Fruit fly (Drosophila melanogaster) whole organism, embryonic: ENCODE data around the gene CG14965.

Experiments used
- Adf1 ChIP-seq: fragments of 200-800 bp; sonication (Bioruptor generic); IDR thresholded peaks from 2 replicates; pipeline ENCODE4 v1.3.6; 2022; ENCODE audit warnings: missing biosample characterization, missing genetic modification characterization
- Bgb ChIP-seq: fragments of 200-800 bp; sonication (Bioruptor generic); IDR thresholded peaks from 2 replicates; pipeline ENCODE4 v1.3.6; 2022; ENCODE audit warnings: missing biosample characterization, missing genetic modification characterization; ENCODE audit not compliant: partially characterized antibody
- BtbVII ChIP-seq: fragments of 200-800 bp; sonication (Bioruptor generic); optimal IDR thresholded peaks from 3 replicates; lab custom pipeline; 2017; ENCODE audit warnings: missing biosample characterization, mild to moderate bottlenecking, missing genetic modification characterization
- CG10462 ChIP-seq: fragments of 200-800 bp; sonication (Bioruptor generic); optimal IDR thresholded peaks from 2 replicates; lab custom pipeline; 2016; ENCODE audit warnings: missing biosample characterization, missing genetic modification characterization
- CG10543 ChIP-seq: fragments of 200-800 bp; sonication (Bioruptor generic); optimal IDR thresholded peaks from 3 replicates; lab custom pipeline; 2017; ENCODE audit warnings: missing biosample characterization, mild to moderate bottlenecking, missing genetic modification characterization, moderate library complexity
- CG11247 ChIP-seq: fragments of 200-800 bp; sonication (Bioruptor generic); IDR thresholded peaks from 2 replicates; pipeline ENCODE4 v1.3.6; 2022; ENCODE audit warnings: missing biosample characterization, missing genetic modification characterization
- CG1647 ChIP-seq: fragments of 200-800 bp; sonication (Bioruptor generic); optimal IDR thresholded peaks from 3 replicates; lab custom pipeline; 2016; ENCODE audit warnings: missing biosample characterization, missing genetic modification characterization
- CG17385 ChIP-seq: fragments of 200-800 bp; sonication (Bioruptor generic); optimal IDR thresholded peaks from 3 replicates; lab custom pipeline; 2018; ENCODE audit warnings: missing biosample characterization, mild to moderate bottlenecking, missing genetic modification characterization
- CG2116 ChIP-seq: fragments of 200-800 bp; sonication (Bioruptor generic); optimal IDR thresholded peaks from 3 replicates; lab custom pipeline; 2018; ENCODE audit warnings: missing biosample characterization, mild to moderate bottlenecking, missing genetic modification characterization
- CG34422 ChIP-seq: fragments of 200-800 bp; sonication (Bioruptor generic); IDR thresholded peaks from 3 replicates; pipeline ENCODE4 v1.3.6; 2022; ENCODE audit warnings: missing biosample characterization, missing genetic modification characterization
- CG4360 ChIP-seq: fragments of 200-800 bp; sonication (Bioruptor generic); IDR thresholded peaks from 2 replicates; pipeline ENCODE4 v1.3.6; 2022; ENCODE audit warnings: missing biosample characterization, missing genetic modification characterization
- CG6254 ChIP-seq: fragments of 200-800 bp; sonication (Bioruptor generic); optimal IDR thresholded peaks from 3 replicates; lab custom pipeline; 2017; ENCODE audit warnings: mild to moderate bottlenecking, missing biosample characterization, missing genetic modification reagents, missing genetic modification characterization
- CG6765 ChIP-seq: fragments of 200-800 bp; sonication (Bioruptor generic); optimal IDR thresholded peaks from 3 replicates; lab custom pipeline; 2017; ENCODE audit warnings: missing biosample characterization, mild to moderate bottlenecking, missing genetic modification characterization
- CG7271 ChIP-seq: fragments of 200-800 bp; sonication (Bioruptor generic); optimal IDR thresholded peaks from 2 replicates; lab custom pipeline; 2018; ENCODE audit warnings: missing biosample characterization, mild to moderate bottlenecking, missing genetic modification characterization, moderate library complexity
- CG8765 ChIP-seq: fragments of 200-800 bp; sonication (Bioruptor generic); IDR thresholded peaks from 2 replicates; pipeline ENCODE4 v1.3.6; 2022; ENCODE audit warnings: missing biosample characterization, missing genetic modification characterization
- CG9932 ChIP-seq: fragments of 200-800 bp; sonication (Bioruptor generic); IDR thresholded peaks from 2 replicates; pipeline ENCODE4 v1.3.6; 2022; ENCODE audit warnings: missing biosample characterization, missing genetic modification characterization
- CrebB ChIP-seq: fragments of 200-800 bp; sonication (Bioruptor generic); optimal IDR thresholded peaks from 3 replicates; lab custom pipeline; 2018; ENCODE audit warnings: missing biosample characterization, mild to moderate bottlenecking, missing genetic modification characterization
- Drgx ChIP-seq: fragments of 200-800 bp; sonication (Bioruptor generic); IDR thresholded peaks from 2 replicates; pipeline ENCODE4 v1.3.6; 2022; ENCODE audit warnings: missing biosample characterization, missing genetic modification characterization
- Gsc ChIP-seq: fragments of 200-800 bp; sonication (Bioruptor generic); IDR thresholded peaks from 2 replicates; pipeline ENCODE4 v1.3.6; 2022; ENCODE audit warnings: missing biosample characterization, missing genetic modification characterization
- H2.0 ChIP-seq: fragments of 200-800 bp; sonication (Bioruptor generic); IDR thresholded peaks from 2 replicates; pipeline ENCODE4 v1.3.6; 2022; ENCODE audit warnings: missing biosample characterization, missing genetic modification characterization
- HLH3B ChIP-seq: fragments of 200-800 bp; sonication (Bioruptor generic); IDR thresholded peaks from 2 replicates; pipeline ENCODE4 v1.3.6; 2022; ENCODE audit warnings: missing biosample characterization, missing genetic modification characterization
- HmgD ChIP-seq: fragments of 200-800 bp; sonication (Bioruptor generic); optimal IDR thresholded peaks from 3 replicates; lab custom pipeline; 2016; ENCODE audit warnings: missing biosample characterization, missing genetic modification characterization
- MESR4 ChIP-seq: fragments of 200-800 bp; sonication (Bioruptor generic); optimal IDR thresholded peaks from 2 replicates; lab custom pipeline; 2018; ENCODE audit warnings: missing biosample characterization, mild to moderate bottlenecking, missing genetic modification characterization, moderate library complexity
- Myb ChIP-seq: fragments of 200-800 bp; sonication (Bioruptor generic); optimal IDR thresholded peaks from 2 replicates; lab custom pipeline; 2016; ENCODE audit warnings: missing biosample characterization, missing genetic modification characterization
- Nf-YC ChIP-seq: fragments of 200-800 bp; optimal IDR thresholded peaks from 3 replicates; lab custom pipeline; 2019; ENCODE audit warnings: missing biosample characterization, mild to moderate bottlenecking, missing genetic modification characterization, moderate library complexity
- Six4 ChIP-seq: fragments of 200-800 bp; sonication (Bioruptor generic); optimal IDR thresholded peaks from 2 replicates; lab custom pipeline; 2016; ENCODE audit warnings: missing biosample characterization, missing genetic modification characterization
- TFAM ChIP-seq: fragments of 200-800 bp; sonication (Bioruptor generic); optimal IDR thresholded peaks from 2 replicates; lab custom pipeline; 2017; ENCODE audit warnings: missing biosample characterization, missing genetic modification characterization, inconsistent platforms
- cas ChIP-seq: fragments of 200-800 bp; sonication (Bioruptor generic); IDR thresholded peaks from 2 replicates; pipeline ENCODE4 v1.3.6; 2022; ENCODE audit warnings: missing biosample characterization, missing genetic modification characterization
- danr ChIP-seq: fragments of 200-800 bp; sonication (Bioruptor generic); IDR thresholded peaks from 2 replicates; pipeline ENCODE4 v1.3.6; 2022; ENCODE audit warnings: missing biosample characterization, missing genetic modification characterization
- dm ChIP-seq: fragments of 200-800 bp; sonication (Bioruptor generic); optimal IDR thresholded peaks from 3 replicates; lab custom pipeline; 2016; ENCODE audit warnings: missing biosample characterization, missing genetic modification characterization
- dmrt99B ChIP-seq: fragments of 200-800 bp; sonication (Bioruptor generic); optimal IDR thresholded peaks from 2 replicates; lab custom pipeline; 2018; ENCODE audit warnings: missing biosample characterization, mild to moderate bottlenecking, missing genetic modification characterization, moderate library complexity
- eyg ChIP-seq: fragments of 200-800 bp; sonication (Bioruptor generic); optimal IDR thresholded peaks from 3 replicates; lab custom pipeline; 2016; ENCODE audit warnings: missing biosample characterization, missing genetic modification characterization
- gce ChIP-seq: fragments of 200-800 bp; sonication (Bioruptor generic); IDR thresholded peaks from 3 replicates; pipeline ENCODE4 v1.3.6; 2022; ENCODE audit warnings: missing biosample characterization, missing genetic modification characterization
- gcm2 ChIP-seq: fragments of 200-800 bp; sonication (Bioruptor generic); optimal IDR thresholded peaks from 2 replicates; lab custom pipeline; 2016; ENCODE audit warnings: missing biosample characterization, missing genetic modification characterization
- gem ChIP-seq: fragments of 200-800 bp; sonication (Bioruptor generic); optimal IDR thresholded peaks from 2 replicates; lab custom pipeline; 2019; ENCODE audit warnings: missing biosample characterization, mild to moderate bottlenecking, missing genetic modification characterization, moderate library complexity
- ken ChIP-seq: fragments of 200-800 bp; sonication (Bioruptor generic); IDR thresholded peaks from 3 replicates; pipeline ENCODE4 v1.3.6; 2022; ENCODE audit warnings: missing biosample characterization, missing genetic modification characterization
- klu ChIP-seq: fragments of 200-800 bp; sonication (Bioruptor generic); IDR thresholded peaks from 2 replicates; pipeline ENCODE4 v1.3.6; 2022; ENCODE audit warnings: missing biosample characterization, missing genetic modification characterization
- knrl ChIP-seq: fragments of 200-800 bp; sonication (Bioruptor generic); IDR thresholded peaks from 3 replicates; pipeline ENCODE4 v1.3.6; 2022; ENCODE audit warnings: missing biosample characterization, missing genetic modification characterization; ENCODE audit not compliant: partially characterized antibody
- pb ChIP-seq: fragments of 200-800 bp; sonication (Bioruptor generic); optimal IDR thresholded peaks from 3 replicates; lab custom pipeline; 2016; ENCODE audit warnings: missing biosample characterization, missing genetic modification characterization
- pum ChIP-seq: fragments of 200-800 bp; sonication (Bioruptor generic); optimal IDR thresholded peaks from 2 replicates; lab custom pipeline; 2016; ENCODE audit warnings: missing biosample characterization, missing genetic modification characterization
- sc ChIP-seq, 3 experiments: fragments of >200 bp in 2 of 3; fragments of 200-800 bp in 1 of 3; sonication (Bioruptor generic) in 1 of 3; optimal IDR thresholded peaks; 2 replicates in 2 of 3; 3 replicates in 1 of 3; lab custom pipeline; 2017; ENCODE audit warnings: mild to moderate bottlenecking in 1 of 3, missing biosample characterization in 1 of 3, missing genetic modification characterization in 1 of 3, missing genetic modification reagents in 1 of 3
- sima ChIP-seq: fragments of 200-800 bp; sonication (Bioruptor generic); optimal IDR thresholded peaks from 2 replicates; lab custom pipeline; 2016; ENCODE audit warnings: missing biosample characterization, missing genetic modification characterization
- stc ChIP-seq: fragments of 200-800 bp; sonication (Bioruptor generic); IDR thresholded peaks from 2 replicates; pipeline ENCODE4 v1.3.6; 2022; ENCODE audit warnings: missing biosample characterization, missing genetic modification characterization
- unpg ChIP-seq: fragments of 200-800 bp; sonication (Bioruptor generic); optimal IDR thresholded peaks from 3 replicates; lab custom pipeline; 2018; ENCODE audit warnings: missing biosample characterization, mild to moderate bottlenecking, missing genetic modification characterization, moderate library complexity
- vfl ChIP-seq: fragments of 200-800 bp; sonication (Bioruptor generic); optimal IDR thresholded peaks from 2 replicates; lab custom pipeline; 2016; ENCODE audit warnings: missing biosample characterization, missing genetic modification characterization
- vnd ChIP-seq: fragments of 200-800 bp; sonication (Bioruptor generic); IDR thresholded peaks from 3 replicates; pipeline ENCODE4 v1.3.6; 2022; ENCODE audit warnings: missing biosample characterization, missing genetic modification characterization; ENCODE audit not compliant: partially characterized antibody
- wek ChIP-seq: fragments of 200-800 bp; sonication (Bioruptor generic); optimal IDR thresholded peaks from 3 replicates; lab custom pipeline; 2018; ENCODE audit warnings: missing biosample characterization, mild to moderate bottlenecking, missing genetic modification characterization, moderate library complexity
- wor ChIP-seq: fragments of 200-800 bp; sonication (Bioruptor generic); IDR thresholded peaks from 2 replicates; pipeline ENCODE4 v1.3.6; 2022; ENCODE audit warnings: missing biosample characterization, missing genetic modification characterization

CG14965 gene

dm6 chr3L:3198447-3199402 lies 6.4 kb upstream of the CG14965 start, which contains the start of the genes CG32276 and gry (continued):
- TF ChIP-seq CG17385 = peak; percentile 64
- TF ChIP-seq unpg (GFP tag; lab: Kevin White, UChicago) = peak; percentile 72
- TF ChIP-seq TFAM (GFP tag; lab: Kevin White, UChicago) = peak; percentile 5
- peak; percentile 62 for TF ChIP-seq knrl (GFP tag; lab: Robert Waterston, UW)
- no peak for TF ChIP-seq CG6254 (GFP tag; lab: Kevin White, UChicago)
- TF ChIP-seq pb = peak; percentile 36
- TF ChIP-seq CG8765 (GFP tag; lab: Robert Waterston, UW) = peak; percentile 71
- TF ChIP-seq Bgb (GFP tag; lab: Robert Waterston, UW) = no peak; the same call in 1 of the 2 replicates
- no peak for TF ChIP-seq gem (tag; lab: Kevin White, UChicago)
- TF ChIP-seq wek (GFP tag; lab: Kevin White, UChicago) = peak; percentile 80
- no peak for TF ChIP-seq Nf-YC (tag; lab: Kevin White, UChicago)
- peak; percentile 35 for TF ChIP-seq BtbVII (GFP tag; lab: Kevin White, UChicago)
- peak; percentile 89 for TF ChIP-seq MESR4 (GFP tag; lab: Kevin White, UChicago)
- peak; percentile 54 for TF ChIP-seq eyg (GFP tag; lab: Kevin White, UChicago)
- peak; percentile 93 for TF ChIP-seq CG2116 (GFP tag; lab: Kevin White, UChicago)
- peak; percentile 54; the same call in 1 of the 3 replicates for TF ChIP-seq ken (GFP tag; lab: Robert Waterston, UW)
- TF ChIP-seq CG11247 (GFP tag; lab: Robert Waterston, UW) = peak; percentile 54
- peak; percentile 39 for TF ChIP-seq gcm2 (GFP tag; lab: Kevin White, UChicago)
- peak; percentile 55; the same call in 1 of the 2 replicates for TF ChIP-seq Drgx (GFP tag; lab: Robert Waterston, UW)
- TF ChIP-seq klu = peak; percentile 46; the same call in 1 of the 2 replicates
- TF ChIP-seq cas (GFP tag; lab: Robert Waterston, UW) = peak; percentile 54; the same call in 1 of the 2 replicates
- peak; percentile 55; the same call in 1 of the 2 replicates for TF ChIP-seq CG4360 (GFP tag; lab: Robert Waterston, UW)
- TF ChIP-seq gce (GFP tag; lab: Robert Waterston, UW) = no peak
- TF ChIP-seq CrebB (tag; lab: Kevin White, UChicago) = peak; percentile 67
- no peak for TF ChIP-seq Gsc (GFP tag; lab: Robert Waterston, UW)
- TF ChIP-seq HLH3B (GFP tag; lab: Robert Waterston, UW) = peak; percentile 54
- TF ChIP-seq CG6765 (GFP tag; lab: Kevin White, UChicago) = no peak
- TF ChIP-seq danr (GFP tag; lab: Robert Waterston, UW) = peak; percentile 63
- peak; percentile 62 for TF ChIP-seq stc (GFP tag; lab: Robert Waterston, UW)
- peak; percentile 79 for TF ChIP-seq CG1647
- peak; percentile 8 for TF ChIP-seq CG7271 (tag; lab: Kevin White, UChicago)
- no peak for TF ChIP-seq dmrt99B (tag; lab: Kevin White, UChicago)
- peak; percentile 69 for TF ChIP-seq Six4
- TF ChIP-seq vfl (GFP tag; lab: Kevin White, UChicago) = peak; percentile 77
- TF ChIP-seq vnd (GFP tag; lab: Robert Waterston, UW) = no peak
- peak; percentile 79 for TF ChIP-seq pum (GFP tag; lab: Kevin White, UChicago)
- peak; percentile 88 for TF ChIP-seq CG9932
- TF ChIP-seq CG34422 (GFP tag; lab: Robert Waterston, UW) = peak; percentile 73
- TF ChIP-seq Adf1 (GFP tag; lab: Robert Waterston, UW) = no peak
- TF ChIP-seq dm (GFP tag; lab: Kevin White, UChicago) = peak; percentile 81
- TF ChIP-seq H2.0 (GFP tag; lab: Robert Waterston, UW) = no peak; the same call in 1 of the 2 replicates
- peak; percentile 79 for TF ChIP-seq CG10543 (GFP tag; lab: Kevin White, UChicago)
- no peak for TF ChIP-seq sima (GFP tag; lab: Kevin White, UChicago)
- TF ChIP-seq sc (optimal IDR thresholded peaks at IDR 0.05; lab: Kevin White, UChicago) = no peak
- TF ChIP-seq sc (GFP tag; optimal IDR thresholded peaks at IDR 0.05; lab: Kevin White, UChicago) = no peak
- TF ChIP-seq Myb = peak; percentile 77
- peak; percentile 66 for TF ChIP-seq CG10462 (GFP tag; lab: Kevin White, UChicago)
- TF ChIP-seq wor (GFP tag; lab: Robert Waterston, UW) = peak; percentile 59
- TF ChIP-seq HmgD (GFP tag; lab: Kevin White, UChicago) = peak; percentile 65
